Fruit fly (Drosophila melanogaster) whole organism, wandering third instar larva: Measurements from ENCODE around the gene AGO2.
A peak's percentile ranks its signal among the peaks of the same experiment; 100 is the strongest.

Source experiments
- Abd-B ChIP-seq: fragments of >200 bp; optimal IDR thresholded peaks from 2 replicates; lab custom pipeline; 2017; ENCODE audit warnings: missing biosample characterization, missing genetic modification characterization
- CG32264 ChIP-seq: fragments of 200-800 bp; sonication (Bioruptor generic); optimal IDR thresholded peaks from 2 replicates; lab custom pipeline; 2016; ENCODE audit warnings: missing biosample characterization, missing genetic modification characterization
- CG9705 ChIP-seq: fragments of 200-800 bp; sonication (Bioruptor generic); optimal IDR thresholded peaks from 2 replicates; lab custom pipeline; 2018; ENCODE audit warnings: missing biosample characterization, mild to moderate bottlenecking, missing genetic modification characterization
- CrebA ChIP-seq: fragments of 200-800 bp; sonication (Bioruptor generic); optimal IDR thresholded peaks from 2 replicates; lab custom pipeline; 2016; ENCODE audit warnings: missing biosample characterization, mild to moderate bottlenecking, missing genetic modification characterization, borderline replicate concordance
- Dfd ChIP-seq: fragments of >200 bp; optimal IDR thresholded peaks from 2 replicates; lab custom pipeline; 2017; ENCODE audit warnings: missing biosample characterization, missing genetic modification characterization
- Dif ChIP-seq: fragments of 200-275, 200-300 bp; sonication (Bioruptor generic); optimal IDR thresholded peaks from 2 replicates; lab custom pipeline; 2018; ENCODE audit warnings: missing biosample characterization, missing genetic modification characterization; ENCODE audit not compliant: partially characterized antibody
- GATAd ChIP-seq: sonication (Bioruptor generic); optimal IDR thresholded peaks from 2 replicates; lab custom pipeline; 2016; ENCODE audit warnings: missing biosample characterization, missing genetic modification characterization
- HLH106 ChIP-seq: fragments of 200-800 bp; optimal IDR thresholded peaks from 3 replicates; lab custom pipeline; 2019; ENCODE audit warnings: missing biosample characterization, mild to moderate bottlenecking, missing genetic modification characterization, moderate library complexity
- Hnf4 ChIP-seq: fragments of 200-800 bp; sonication (Bioruptor generic); optimal IDR thresholded peaks from 2 replicates; lab custom pipeline; 2016; ENCODE audit warnings: missing biosample characterization, mild to moderate bottlenecking, missing genetic modification characterization
- Hr78 ChIP-seq: fragments of >200 bp; optimal IDR thresholded peaks from 2 replicates; lab custom pipeline; 2017; ENCODE audit warnings: missing biosample characterization, missing genetic modification characterization
- Hr83 ChIP-seq: fragments of 200-300 bp; sonication (Bioruptor generic); optimal IDR thresholded peaks from 2 replicates; lab custom pipeline; 2016; ENCODE audit warnings: missing biosample characterization, mild to moderate bottlenecking, missing genetic modification characterization, moderate library complexity; ENCODE audit not compliant: poor library complexity, severe bottlenecking
- Jra ChIP-seq: sonication (Bioruptor generic); optimal IDR thresholded peaks from 2 replicates; lab custom pipeline; 2016; ENCODE audit warnings: missing biosample characterization, missing genetic modification characterization
- Mio ChIP-seq: sonication (Bioruptor generic); optimal IDR thresholded peaks from 2 replicates; lab custom pipeline; 2016; ENCODE audit warnings: missing biosample characterization, missing genetic modification characterization
- Myc ChIP-seq: fragments of >200 bp; optimal IDR thresholded peaks from 2 replicates; lab custom pipeline; 2017
- N ChIP-seq: fragments of >200 bp; optimal IDR thresholded peaks from 2 replicates; lab custom pipeline; 2018; ENCODE audit warnings: missing biosample characterization, missing external identifiers, missing genetic modification characterization
- OdsH ChIP-seq: fragments of 200-800 bp; sonication (Bioruptor generic); optimal IDR thresholded peaks from 2 replicates; lab custom pipeline; 2016; ENCODE audit warnings: missing biosample characterization, mild to moderate bottlenecking, missing genetic modification characterization
- Rel ChIP-seq, 2 experiments: fragments of 200-800 bp; sonication (Bioruptor generic) in 1 of 2; optimal IDR thresholded peaks; 2 replicates in 1 of 2; 3 replicates in 1 of 2; lab custom pipeline; 2016 to 2019; ENCODE audit warnings: mild to moderate bottlenecking in 2 of 2, missing biosample characterization in 2 of 2, missing genetic modification characterization in 2 of 2, moderate library complexity in 1 of 2
- Sp1 ChIP-seq: fragments of 200-800 bp; sonication (Bioruptor generic); optimal IDR thresholded peaks from 3 replicates; lab custom pipeline; 2019; ENCODE audit warnings: missing biosample characterization, mild to moderate bottlenecking, missing genetic modification characterization, moderate library complexity
- Vsx2 ChIP-seq: fragments of 200-300, 225-300 bp; sonication (Bioruptor generic); optimal IDR thresholded peaks from 2 replicates; lab custom pipeline; 2018; ENCODE audit warnings: missing biosample characterization, missing genetic modification characterization; ENCODE audit not compliant: partially characterized antibody
- br ChIP-seq: fragments of 200-800 bp; sonication (Bioruptor generic); optimal IDR thresholded peaks from 2 replicates; lab custom pipeline; 2016; ENCODE audit warnings: missing biosample characterization, missing genetic modification characterization
- brk ChIP-seq: fragments of 200-800 bp; sonication (Bioruptor generic); optimal IDR thresholded peaks from 2 replicates; lab custom pipeline; 2016; ENCODE audit warnings: missing biosample characterization, mild to moderate bottlenecking, missing genetic modification characterization
- dl ChIP-seq, 2 experiments: fragments of 175-275, 200-275 bp in 1 of 2; fragments of 200-275 bp in 1 of 2; sonication (Bioruptor generic); optimal IDR thresholded peaks; lab custom pipeline; 2018; ENCODE audit warnings: mild to moderate bottlenecking in 2 of 2, missing biosample characterization in 2 of 2, missing genetic modification characterization in 2 of 2, moderate library complexity in 2 of 2; ENCODE audit not compliant: partially characterized antibody in 2 of 2, insufficient read depth in 1 of 2
- dmrt93B ChIP-seq: fragments of 200-800 bp; sonication (Bioruptor generic); optimal IDR thresholded peaks from 2 replicates; lab custom pipeline; 2018; ENCODE audit warnings: missing biosample characterization, mild to moderate bottlenecking, missing genetic modification characterization
- dsf ChIP-seq: sonication (Bioruptor generic); optimal IDR thresholded peaks from 2 replicates; lab custom pipeline; 2016; ENCODE audit warnings: missing biosample characterization, missing genetic modification characterization, borderline replicate concordance
- ey ChIP-seq: fragments of 200-800 bp; sonication (Bioruptor generic); optimal IDR thresholded peaks from 2 replicates; lab custom pipeline; 2016; ENCODE audit warnings: missing biosample characterization, missing genetic modification characterization
- foxo ChIP-seq, 2 experiments: fragments of 200-800 bp; sonication (Bioruptor generic); optimal IDR thresholded peaks; 2 replicates in 1 of 2; 3 replicates in 1 of 2; lab custom pipeline; 2016 to 2017; ENCODE audit warnings: missing biosample characterization in 2 of 2, missing genetic modification characterization in 2 of 2
- fru ChIP-seq: fragments of 200-800 bp; sonication (Bioruptor generic); optimal IDR thresholded peaks from 3 replicates; lab custom pipeline; 2016; ENCODE audit warnings: missing biosample characterization, mild to moderate bottlenecking, missing genetic modification characterization
- h ChIP-seq: fragments of 200-800 bp; sonication (Bioruptor generic); optimal IDR thresholded peaks from 3 replicates; lab custom pipeline; 2016; ENCODE audit warnings: missing biosample characterization, mild to moderate bottlenecking, missing genetic modification characterization
- jim ChIP-seq: fragments of 175-275, 200-325 bp; sonication (Bioruptor generic); optimal IDR thresholded peaks from 2 replicates; lab custom pipeline; 2016; ENCODE audit warnings: missing biosample characterization, mild to moderate bottlenecking, missing genetic modification characterization
- lola ChIP-seq: fragments of >200 bp; optimal IDR thresholded peaks from 2 replicates; lab custom pipeline; 2017; ENCODE audit warnings: missing biosample characterization, missing genetic modification characterization
- pan ChIP-seq: fragments of >200 bp; optimal IDR thresholded peaks from 2 replicates; lab custom pipeline; 2017
- psq ChIP-seq: fragments of 200-800 bp; sonication (Bioruptor generic); optimal IDR thresholded peaks from 3 replicates; lab custom pipeline; 2017; ENCODE audit warnings: missing biosample characterization, mild to moderate bottlenecking, missing genetic modification characterization, moderate library complexity
- rgr ChIP-seq: fragments of 200-800 bp; sonication (Bioruptor generic); optimal IDR thresholded peaks from 3 replicates; lab custom pipeline; 2016; ENCODE audit warnings: missing biosample characterization, mild to moderate bottlenecking, missing genetic modification characterization
- sage ChIP-seq: fragments of 200-800 bp; sonication (Bioruptor generic); optimal IDR thresholded peaks from 2 replicates; lab custom pipeline; 2016; ENCODE audit warnings: missing biosample characterization, mild to moderate bottlenecking, missing genetic modification characterization
- sv ChIP-seq: fragments of 200-800 bp; sonication (Bioruptor generic); optimal IDR thresholded peaks from 3 replicates; lab custom pipeline; 2016; ENCODE audit warnings: missing biosample characterization, missing genetic modification characterization
- tai ChIP-seq: sonication (Bioruptor generic); optimal IDR thresholded peaks from 2 replicates; lab custom pipeline; 2016; ENCODE audit warnings: missing biosample characterization, missing genetic modification characterization
- usp ChIP-seq: fragments of >200 bp; optimal IDR thresholded peaks from 2 replicates; lab custom pipeline; 2017; ENCODE audit warnings: missing biosample characterization, missing genetic modification characterization
- woc ChIP-seq: sonication (Bioruptor generic); optimal IDR thresholded peaks from 2 replicates; lab custom pipeline; 2016; ENCODE audit warnings: missing biosample characterization, mild to moderate bottlenecking, missing genetic modification characterization

The AGO2 gene

DNA sequence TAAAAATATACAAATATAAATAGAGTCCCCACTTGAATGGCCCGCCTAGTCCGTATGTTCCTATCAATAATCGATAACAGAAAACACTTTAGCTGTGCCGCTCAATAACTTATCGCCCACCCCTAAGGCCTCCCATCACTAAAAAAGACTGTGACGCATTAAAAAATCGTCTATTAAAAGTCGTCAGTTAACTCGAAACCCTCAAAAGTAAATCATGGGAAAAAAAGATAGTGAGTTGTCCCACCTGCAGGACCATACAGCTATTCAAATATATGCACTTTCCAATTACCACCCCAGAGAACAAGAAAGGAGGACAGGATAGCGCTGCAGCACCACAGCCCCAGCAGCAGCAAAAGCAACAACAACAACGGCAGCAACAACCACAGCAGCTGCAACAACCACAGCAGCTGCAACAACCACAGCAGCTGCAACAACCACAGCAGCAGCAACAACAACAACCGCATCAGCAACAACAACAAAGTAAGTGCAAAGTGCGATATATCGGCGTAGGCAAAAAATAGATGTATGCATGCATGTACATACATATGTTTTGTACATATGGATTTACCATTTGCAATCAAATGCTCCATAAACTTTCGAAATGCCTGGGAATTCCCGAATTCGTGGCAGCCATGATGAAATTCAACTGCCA, at the start of gene AGO2:
Gene AGO2 (plus strand): TSS at position 121 of the 652 bp plus-strand sequence.
- TF ChIP-seq sv (GFP tag; lab: Kevin White, UChicago): no peak
- TF ChIP-seq h (GFP tag; lab: Kevin White, UChicago): peak; percentile 24
- peak; percentile 27 for TF ChIP-seq fru (GFP tag; lab: Kevin White, UChicago)
- no peak for TF ChIP-seq jim (GFP tag; lab: Kevin White, UChicago)
- no peak for TF ChIP-seq woc (GFP tag; lab: Kevin White, UChicago)
- TF ChIP-seq sage (GFP tag; lab: Kevin White, UChicago): peak; percentile 35
- TF ChIP-seq lola (GFP tag; lab: Kevin White, UChicago): no peak
- TF ChIP-seq dmrt93B: no peak
- peak; percentile 36 for TF ChIP-seq Myc (lab: Kevin White, UChicago)
- TF ChIP-seq OdsH (GFP tag; lab: Kevin White, UChicago): no peak
- TF ChIP-seq Sp1: peak; percentile 56
- TF ChIP-seq CG9705 (GFP tag; lab: Kevin White, UChicago): no peak
- peak; percentile 76 for TF ChIP-seq Jra (GFP tag; lab: Kevin White, UChicago)
- TF ChIP-seq ey (GFP tag; lab: Kevin White, UChicago): no peak
- no peak for TF ChIP-seq Dif (GFP tag; lab: Kevin White, UChicago)
- TF ChIP-seq Dfd (GFP tag; lab: Kevin White, UChicago): peak; percentile 79
- TF ChIP-seq Hnf4 (GFP tag; lab: Kevin White, UChicago): peak; percentile 65
- no peak for TF ChIP-seq GATAd (GFP tag; lab: Kevin White, UChicago)
- peak; percentile 54 for TF ChIP-seq Hr83
- no peak for TF ChIP-seq Hr78
- TF ChIP-seq Mio (GFP tag; lab: Kevin White, UChicago): no peak
- TF ChIP-seq dl (GFP tag; optimal IDR thresholded peaks at IDR 0.05; lab: Kevin White, UChicago; ENCODE audit: insufficient read depth in 1 of 2, partially characterized antibody in 2 of 2): peak in 1 of 2 experiments; percentile 7
- TF ChIP-seq Rel (GFP tag; optimal IDR thresholded peaks at IDR 0.05; lab: Kevin White, UChicago): no peak
- TF ChIP-seq Rel (tag; optimal IDR thresholded peaks at IDR 0.05; lab: Kevin White, UChicago): peak; percentile 100
- TF ChIP-seq br: peak; percentile 45
- TF ChIP-seq N (GFP tag; lab: Kevin White, UChicago): no peak
- TF ChIP-seq rgr (GFP tag; lab: Kevin White, UChicago): no peak
- TF ChIP-seq foxo (GFP tag; optimal IDR thresholded peaks at IDR 0.05; lab: Kevin White, UChicago): no peak
- no peak for TF ChIP-seq dsf (GFP tag; lab: Kevin White, UChicago)
- no peak for TF ChIP-seq CrebA (GFP tag; lab: Kevin White, UChicago)
- no peak for TF ChIP-seq pan (lab: Kevin White, UChicago)
- no peak for TF ChIP-seq CG32264 (GFP tag; lab: Kevin White, UChicago)
- peak; percentile 13 for TF ChIP-seq HLH106 (tag; lab: Kevin White, UChicago)
- TF ChIP-seq usp (GFP tag; lab: Kevin White, UChicago): no peak
- no peak for TF ChIP-seq Abd-B
- no peak for TF ChIP-seq Vsx2 (GFP tag; lab: Kevin White, UChicago)
- no peak for TF ChIP-seq tai
- TF ChIP-seq brk (GFP tag; lab: Kevin White, UChicago): no peak
- no peak for TF ChIP-seq psq

DNA sequence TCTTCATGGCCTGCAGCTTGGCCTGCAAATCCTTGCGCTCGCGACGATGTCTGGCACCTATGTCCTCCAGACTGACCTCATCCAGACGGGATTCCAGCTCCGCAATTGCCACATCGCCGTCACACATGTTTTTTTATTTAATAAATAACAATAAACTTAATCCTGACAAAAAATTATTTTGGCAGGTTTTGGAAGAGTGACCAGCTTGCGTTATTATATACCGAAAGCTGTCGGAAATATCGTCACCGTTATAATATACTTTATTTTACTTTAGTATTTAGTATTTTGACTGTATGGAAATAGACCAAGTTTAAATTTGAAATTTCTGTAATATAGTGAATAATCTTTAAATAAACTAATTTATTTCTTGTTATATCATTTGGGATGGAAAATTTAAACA, 49.2 kb upstream of the AGO2 start, which contains the start of gene CG7857:
Gene CG7857 (minus strand): TSS at position 208 of the 400 bp plus-strand sequence.
- TF ChIP-seq woc (GFP tag; lab: Kevin White, UChicago): no peak
- TF ChIP-seq Rel (GFP tag; optimal IDR thresholded peaks at IDR 0.05; lab: Kevin White, UChicago): no peak
- peak; percentile 29 for TF ChIP-seq Rel (tag; optimal IDR thresholded peaks at IDR 0.05; lab: Kevin White, UChicago)
- peak; percentile 14 for TF ChIP-seq sage (GFP tag; lab: Kevin White, UChicago)
